Fruit fly (Drosophila melanogaster) whole organism, adult: Measurements from ENCODE around the gene psidin.

ENCODE experiments used
- CG1620 ChIP-seq: fragments of 200-800 bp; sonication (Bioruptor generic); optimal IDR thresholded peaks from 2 replicates; lab custom pipeline; 2016; ENCODE audit warnings: missing biosample characterization, missing genetic modification characterization
- bab1 ChIP-seq: fragments of 200-800 bp; sonication (Bioruptor generic); optimal IDR thresholded peaks from 3 replicates; lab custom pipeline; 2019; ENCODE audit warnings: missing biosample characterization, mild to moderate bottlenecking, missing genetic modification characterization, moderate library complexity
- pad ChIP-seq: fragments of 200-800 bp; sonication (Bioruptor generic); optimal IDR thresholded peaks from 3 replicates; lab custom pipeline; 2017; ENCODE audit warnings: missing biosample characterization, missing genetic modification characterization, mild to moderate bottlenecking, moderate library complexity, missing genetic modification reagents

DNA sequence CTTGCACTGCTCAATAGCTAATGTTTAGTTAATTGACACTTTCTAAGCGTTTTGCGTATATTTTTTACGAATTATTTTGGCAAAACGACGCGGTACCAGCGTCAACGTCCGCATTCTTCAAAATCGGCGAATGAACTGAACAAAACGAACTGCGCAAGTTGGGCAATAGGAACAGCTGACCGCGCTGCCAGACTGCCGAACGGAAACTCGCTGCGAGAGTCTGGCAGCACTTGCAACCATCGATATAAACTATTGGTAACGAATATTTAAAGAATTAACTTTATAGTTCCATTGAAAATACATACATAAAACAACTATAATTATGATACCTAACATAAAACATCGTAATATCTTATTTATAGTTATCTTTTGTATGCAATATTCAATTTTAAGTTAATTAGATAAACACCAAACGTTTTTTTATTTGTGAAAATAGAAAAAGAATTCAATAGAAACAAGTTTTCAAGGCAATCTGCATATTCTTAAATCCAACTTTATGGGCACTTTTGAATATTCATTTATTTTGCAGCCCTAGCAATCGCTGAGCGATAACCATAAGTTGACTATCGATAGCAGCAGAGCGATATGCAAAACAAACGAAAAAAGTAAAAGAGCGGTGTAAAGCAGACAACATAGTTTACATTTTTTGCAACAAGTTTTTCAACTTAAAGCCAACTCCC, 13.0 kb upstream of the psidin start, which contains the start of the genes Hs6st and MED25:
- peak; percentile 40 for TF ChIP-seq pad (GFP tag; lab: Kevin White, UChicago)
- TF ChIP-seq bab1: peak; percentile 77
- TF ChIP-seq CG1620: peak; percentile 17
